Worm (Caenorhabditis elegans): ENCODE data around the gene tat-1.

Gene tat-1

ce11 chrIII:12456801-12457647 lies 35.5 kb upstream of the tat-1 start, which contains the start of the genes scav-3 and Y49E10.21 (continued):
- no peak for TF ChIP-seq duxl-1 (tag; optimal IDR thresholded peaks at IDR 0.05; ENCODE audit: poor library complexity)
- TF ChIP-seq aha-1 (tag) = peak; percentile 24
- no peak for TF ChIP-seq nhr-111 (GFP tag; optimal IDR thresholded peaks at IDR 0.05)
- TF ChIP-seq T26A8.4 (GFP tag; IDR thresholded peaks at IDR 0.05) = no peak
- TF ChIP-seq nhr-42 (GFP tag; IDR thresholded peaks at IDR 0.05) = no peak
- TF ChIP-seq ceh-62 (tag; optimal IDR thresholded peaks at IDR 0.05) = no peak

ce11 chrIII:12455651-12456420 lies 34.3 kb upstream of the tat-1 start:
- TF ChIP-seq lsy-2 (tag; optimal IDR thresholded peaks at IDR 0.05) (peak in 1 of 2 experiments; percentile 33), lin-15B (tag; optimal IDR thresholded peaks at IDR 0.05) (no peak), lin-38 (GFP tag; IDR thresholded peaks at IDR 0.05) (peak; percentile 67), set-16 (GFP tag; IDR thresholded peaks at IDR 0.05) (no peak), ceh-82 (tag; optimal IDR thresholded peaks at IDR 0.05) (no peak), vab-7 (GFP tag; IDR thresholded peaks at IDR 0.05) (no peak), mes-2 (tag; optimal IDR thresholded peaks at IDR 0.05; ENCODE audit: poor library complexity, severe bottlenecking) (peak; percentile 47), F10B5.3 (tag; optimal IDR thresholded peaks at IDR 0.05) (no peak), rbr-2 (tag; optimal IDR thresholded peaks at IDR 0.05) (no peak), aha-1 (tag) (peak; percentile 49)

- no peak for TF ChIP-seq ama-1 (optimal IDR thresholded peaks at IDR 0.05)
- no peak for TF ChIP-seq snpc-4 (tag; optimal IDR thresholded peaks at IDR 0.05)
- TF ChIP-seq tag-97 (GFP tag; IDR thresholded peaks at IDR 0.05) = no peak
- TF ChIP-seq fos-1 (tag; optimal IDR thresholded peaks at IDR 0.05) = no peak
- TF ChIP-seq ZK546.5 (tag; optimal IDR thresholded peaks at IDR 0.05) = no peak
- peak; percentile 89 for TF ChIP-seq aha-1 (tag)
- no peak for TF ChIP-seq madf-9 (GFP tag; conservative IDR thresholded peaks at IDR 0.05)
- TF ChIP-seq zip-11 (GFP tag; IDR thresholded peaks at IDR 0.05) = no peak
- no peak for TF ChIP-seq daf-16 (GFP tag; optimal IDR thresholded peaks at IDR 0.05)
- peak; percentile 75 for TF ChIP-seq daf-16 (tag; optimal IDR thresholded peaks at IDR 0.05)
- TF ChIP-seq T26A8.4 (GFP tag; IDR thresholded peaks at IDR 0.05) = no peak
- no peak for TF ChIP-seq vab-7 (GFP tag; IDR thresholded peaks at IDR 0.05)
- peak; percentile 32 for TF ChIP-seq nhr-28 (tag; optimal IDR thresholded peaks at IDR 0.05)
- no peak for TF ChIP-seq jun-1 (tag; optimal IDR thresholded peaks at IDR 0.05)
- no peak for TF ChIP-seq F26F4.8 (GFP tag; conservative IDR thresholded peaks at IDR 0.05)
- TF ChIP-seq T20F7.1 (GFP tag; optimal IDR thresholded peaks at IDR 0.05) = no peak
- TF ChIP-seq lin-39 (tag; optimal IDR thresholded peaks at IDR 0.05) = no peak
- peak; percentile 31 for TF ChIP-seq dmd-6 (GFP tag; IDR thresholded peaks at IDR 0.05)
- TF ChIP-seq sdz-12 (GFP tag; optimal IDR thresholded peaks at IDR 0.05) = no peak
- no peak for TF ChIP-seq Y5F2A.4 (GFP tag; optimal IDR thresholded peaks at IDR 0.05)
- TF ChIP-seq nhr-11 (tag; optimal IDR thresholded peaks at IDR 0.05) = no peak
- TF ChIP-seq arid-1 (GFP tag; conservative IDR thresholded peaks at IDR 0.05) = no peak
- no peak for TF ChIP-seq lsy-2 (tag; optimal IDR thresholded peaks at IDR 0.05)
- no peak for TF ChIP-seq Y48G9A.11 (GFP tag; IDR thresholded peaks at IDR 0.05)
- TF ChIP-seq ctbp-1 (GFP tag; IDR thresholded peaks at IDR 0.05) = no peak
- TF ChIP-seq zag-1 (tag; optimal IDR thresholded peaks at IDR 0.05) = no peak
- TF ChIP-seq mdl-1 (tag; optimal IDR thresholded peaks at IDR 0.05) = no peak
- peak; percentile 75 for TF ChIP-seq pqm-1 (tag; optimal IDR thresholded peaks at IDR 0.05)
- no peak for TF ChIP-seq gei-8 (GFP tag; optimal IDR thresholded peaks at IDR 0.05)
- no peak for TF ChIP-seq Y105C5A.15 (GFP tag; IDR thresholded peaks at IDR 0.05)
- TF ChIP-seq cey-2 (tag; optimal IDR thresholded peaks at IDR 0.05; ENCODE audit: borderline replicate concordance, insufficient read depth) = no peak
- no peak for TF ChIP-seq daf-8 (GFP tag; IDR thresholded peaks at IDR 0.05)
- TF ChIP-seq egl-27 (tag; optimal IDR thresholded peaks at IDR 0.05) = no peak
- no peak for TF ChIP-seq nhr-41 (GFP tag; IDR thresholded peaks at IDR 0.05)
- TF ChIP-seq ztf-7 (tag; optimal IDR thresholded peaks at IDR 0.05) = no peak
Measured at ce11 chrIII:12453785-12454184, 32.3 kb upstream of the tat-1 start.
